Worm (Caenorhabditis elegans) whole organism, L3 larva: ENCODE results near the gene fmi-1.

Source experiments
- R02D3.7 ChIP-seq: fragments of 150-350 bp; optimal IDR thresholded peaks from 2 replicates; lab custom pipeline; 2014; ENCODE audit warnings: missing biosample characterization, missing genetic modification characterization
- ceh-16 ChIP-seq: sonication (generic microtip); optimal IDR thresholded peaks from 2 replicates; lab custom pipeline; 2017; ENCODE audit warnings: missing biosample characterization, missing genetic modification characterization
- ceh-82 ChIP-seq: fragments of 150-350 bp; optimal IDR thresholded peaks from 2 replicates; lab custom pipeline; 2014; ENCODE audit warnings: missing biosample characterization, missing genetic modification characterization
- ceh-9 ChIP-seq: sonication (generic microtip); optimal IDR thresholded peaks from 2 replicates; lab custom pipeline; 2018; ENCODE audit warnings: missing biosample characterization, missing genetic modification characterization
- egl-5 ChIP-seq: fragments of 150-350 bp; optimal IDR thresholded peaks from 2 replicates; lab custom pipeline; 2017; ENCODE audit warnings: missing biosample characterization, missing genetic modification reagents, missing genetic modification characterization, inconsistent platforms
- elt-1 ChIP-seq: fragments of 150-350 bp; optimal IDR thresholded peaks from 2 replicates; lab custom pipeline; 2014; ENCODE audit warnings: missing biosample characterization, missing genetic modification characterization
- elt-2 ChIP-seq: sonication (generic microtip); optimal IDR thresholded peaks from 2 replicates; lab custom pipeline; 2016; ENCODE audit warnings: missing genetic modification reagents, mild to moderate bottlenecking, missing genetic modification characterization, missing compliant biosample characterization
- elt-3 ChIP-seq, 3 experiments: fragments of 150-350 bp in 1 of 3; sonication (generic microtip) in 2 of 3; optimal IDR thresholded peaks; 2 replicates in 2 of 3; 4 replicates in 1 of 3; lab custom pipeline; 2014 to 2017; ENCODE audit warnings: missing biosample characterization in 3 of 3, missing genetic modification characterization in 3 of 3
- eor-1 ChIP-seq, 2 experiments: fragments of 150-350 bp; optimal IDR thresholded peaks; 2 replicates each; lab custom pipeline; 2014 to 2018; ENCODE audit warnings: missing biosample characterization in 2 of 2, missing genetic modification characterization in 2 of 2
- fkh-10 ChIP-seq: sonication (generic microtip); optimal IDR thresholded peaks from 2 replicates; lab custom pipeline; 2017; ENCODE audit warnings: missing biosample characterization, missing genetic modification reagents, missing genetic modification characterization
- fos-1 ChIP-seq: fragments of 150-350 bp; optimal IDR thresholded peaks from 2 replicates; lab custom pipeline; 2014; ENCODE audit warnings: missing biosample characterization, missing genetic modification characterization
- hmg-11 ChIP-seq: sonication (generic microtip); optimal IDR thresholded peaks from 2 replicates; lab custom pipeline; 2016; ENCODE audit warnings: missing genetic modification characterization, missing compliant biosample characterization
- jun-1 ChIP-seq: fragments of 150-350 bp; optimal IDR thresholded peaks from 2 replicates; lab custom pipeline; 2014; ENCODE audit warnings: missing biosample characterization, missing genetic modification reagents, missing genetic modification characterization
- lin-15B ChIP-seq: fragments of 150-350 bp; optimal IDR thresholded peaks from 2 replicates; lab custom pipeline; 2014; ENCODE audit warnings: missing biosample characterization, missing genetic modification characterization
- lsy-12 ChIP-seq: sonication (generic microtip); optimal IDR thresholded peaks from 2 replicates; lab custom pipeline; 2016; ENCODE audit warnings: mild to moderate bottlenecking, missing genetic modification characterization, missing compliant biosample characterization
- mdl-1 ChIP-seq: fragments of 150-350 bp; optimal IDR thresholded peaks from 2 replicates; lab custom pipeline; 2014; ENCODE audit warnings: missing biosample characterization, missing genetic modification characterization
- mml-1 ChIP-seq: fragments of 150-350 bp; sonication (generic microtip); optimal IDR thresholded peaks from 3 replicates; lab custom pipeline; 2014; ENCODE audit warnings: missing biosample characterization, missing genetic modification characterization
- nhr-23 ChIP-seq: fragments of 150-350 bp; optimal IDR thresholded peaks from 2 replicates; lab custom pipeline; 2014; ENCODE audit warnings: missing biosample characterization, missing genetic modification reagents, missing genetic modification characterization
- nhr-237 ChIP-seq: fragments of 150-350 bp; optimal IDR thresholded peaks from 2 replicates; lab custom pipeline; 2014; ENCODE audit warnings: missing biosample characterization, missing genetic modification characterization
- nhr-25 ChIP-seq: sonication (generic microtip); optimal IDR thresholded peaks from 2 replicates; lab custom pipeline; 2017; ENCODE audit warnings: missing biosample characterization, missing genetic modification characterization
- nhr-43 ChIP-seq: sonication (generic microtip); optimal IDR thresholded peaks from 2 replicates; lab custom pipeline; 2016; ENCODE audit warnings: mild to moderate bottlenecking, missing genetic modification characterization, missing compliant biosample characterization; ENCODE audit not compliant: poor library complexity, severe bottlenecking
- nhr-67 ChIP-seq: fragments of 150-350 bp; optimal IDR thresholded peaks from 2 replicates; lab custom pipeline; 2014; ENCODE audit warnings: missing biosample characterization, missing genetic modification characterization
- nhr-76 ChIP-seq: fragments of 150-350 bp; sonication (generic microtip); optimal IDR thresholded peaks from 5 replicates; lab custom pipeline; 2014; ENCODE audit warnings: missing biosample characterization, missing genetic modification characterization
- pha-4 ChIP-seq: fragments of 150-350 bp; optimal IDR thresholded peaks from 2 replicates; lab custom pipeline; 2014; ENCODE audit warnings: missing biosample characterization, missing genetic modification reagents, missing genetic modification characterization
- skn-1 ChIP-seq: fragments of 150-350 bp; optimal IDR thresholded peaks from 2 replicates; lab custom pipeline; 2014; ENCODE audit warnings: missing biosample characterization, missing genetic modification characterization
- unc-39 ChIP-seq: sonication (generic microtip); optimal IDR thresholded peaks from 4 replicates; lab custom pipeline; 2017; ENCODE audit warnings: missing biosample characterization, missing genetic modification characterization
- unc-62 ChIP-seq: fragments of 150-350 bp; sonication (generic microtip); optimal IDR thresholded peaks from 4 replicates; lab custom pipeline; 2014; ENCODE audit warnings: missing biosample characterization, missing genetic modification reagents, missing genetic modification characterization
- ztf-11 ChIP-seq: fragments of 150-350 bp; optimal IDR thresholded peaks from 2 replicates; lab custom pipeline; 2014; ENCODE audit warnings: missing biosample characterization, missing genetic modification characterization
- ztf-4 ChIP-seq: fragments of 150-350 bp; optimal IDR thresholded peaks from 2 replicates; lab custom pipeline; 2014; ENCODE audit warnings: missing biosample characterization, missing genetic modification characterization

The fmi-1 gene

DNA sequence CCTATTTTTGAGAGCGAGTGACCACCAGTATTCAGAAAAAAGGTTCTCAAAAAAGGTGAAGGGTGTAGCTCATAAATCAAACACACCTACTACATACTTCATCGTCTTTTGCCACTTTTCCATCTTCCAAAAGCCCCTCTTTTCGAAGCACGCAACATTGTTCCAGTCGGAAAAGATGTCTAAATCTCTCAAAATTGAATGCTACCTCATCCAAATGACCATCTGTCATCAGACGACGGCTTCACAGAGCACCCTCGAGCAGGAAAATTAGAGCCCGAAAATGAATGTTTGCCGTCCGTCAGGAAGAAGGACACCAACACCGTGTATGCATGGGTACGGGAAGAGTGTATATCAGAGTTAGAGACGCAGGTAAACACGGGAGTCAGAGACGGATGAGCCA, 2.7 kb downstream of the fmi-1 start:
- TF ChIP-seq nhr-237 (tag; lab: Kevin White, UChicago): no peak
- no peak for TF ChIP-seq pha-4 (tag; lab: Kevin White, UChicago)
- no peak for TF ChIP-seq ztf-11 (tag; lab: Kevin White, UChicago)
- TF ChIP-seq unc-62 (GFP tag; lab: Kevin White, UChicago): no peak
- no peak for TF ChIP-seq elt-1 (tag; lab: Kevin White, UChicago)

DNA sequence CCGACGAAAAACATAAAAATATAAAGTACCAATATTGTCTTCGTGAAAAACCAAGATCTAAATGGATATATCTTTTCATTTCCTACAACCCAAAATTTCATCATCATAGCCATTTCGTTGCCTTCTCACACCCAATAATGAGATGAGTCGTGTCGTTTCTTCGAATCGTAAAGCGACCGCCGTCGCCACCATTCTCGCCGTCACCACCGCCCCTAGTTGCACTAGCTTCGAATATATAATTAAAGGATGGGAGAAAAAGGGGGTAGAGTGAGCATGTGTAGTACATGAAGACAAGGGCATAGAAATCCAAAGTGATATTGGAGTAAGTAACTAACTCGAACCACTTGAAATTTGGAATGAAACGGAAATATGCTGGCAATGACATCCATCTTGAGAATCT, 3.4 kb downstream of the fmi-1 start:
- TF ChIP-seq nhr-25 (tag; lab: Kevin White, UChicago) (no peak), nhr-237 (tag; lab: Kevin White, UChicago) (no peak), fos-1 (tag; lab: Kevin White, UChicago) (no peak), fkh-10 (GFP tag; lab: Kevin White, UChicago) (no peak), nhr-76 (tag; lab: Kevin White, UChicago) (no peak), jun-1 (tag; lab: Kevin White, UChicago) (no peak), nhr-23 (tag; lab: Kevin White, UChicago) (no peak), ztf-11 (tag; lab: Kevin White, UChicago) (no peak), ceh-9 (tag; lab: Kevin White, UChicago) (no peak), lsy-12 (no peak), egl-5 (tag; lab: Kevin White, UChicago) (no peak), R02D3.7 (tag; lab: Kevin White, UChicago) (no peak), pha-4 (tag; lab: Kevin White, UChicago) (no peak), skn-1 (tag; lab: Kevin White, UChicago) (no peak), elt-2 (tag; lab: Kevin White, UChicago) (no peak)

DNA sequence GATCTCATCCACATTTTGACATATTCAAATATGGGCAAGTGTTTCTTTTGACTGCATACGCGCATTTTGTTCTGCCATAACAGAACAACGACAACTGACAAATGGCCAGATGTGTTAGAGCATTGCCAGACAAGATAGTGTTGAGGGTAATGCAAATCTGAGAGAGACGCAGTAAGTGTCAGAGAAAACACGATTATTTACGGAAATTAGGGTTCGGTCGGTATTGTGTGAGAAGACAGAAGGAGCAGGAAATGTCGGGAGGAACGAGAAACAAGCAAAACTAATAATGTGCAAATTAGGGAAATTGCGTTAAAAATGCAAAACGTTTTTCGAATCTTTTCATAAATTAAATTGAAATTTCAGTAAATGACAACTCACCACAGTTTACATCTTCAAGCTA, 5.6 kb downstream of the fmi-1 start:
- TF ChIP-seq mdl-1 (tag; lab: Kevin White, UChicago) (no peak), nhr-43 (tag; lab: Kevin White, UChicago) (no peak), ceh-82 (no peak), lin-15B (tag; lab: Kevin White, UChicago) (no peak), mml-1 (tag; lab: Kevin White, UChicago) (no peak), unc-39 (tag; lab: Kevin White, UChicago) (no peak), ceh-16 (tag; lab: Kevin White, UChicago) (no peak), ztf-4 (tag; lab: Kevin White, UChicago) (no peak), nhr-25 (tag; lab: Kevin White, UChicago) (no peak)

DNA sequence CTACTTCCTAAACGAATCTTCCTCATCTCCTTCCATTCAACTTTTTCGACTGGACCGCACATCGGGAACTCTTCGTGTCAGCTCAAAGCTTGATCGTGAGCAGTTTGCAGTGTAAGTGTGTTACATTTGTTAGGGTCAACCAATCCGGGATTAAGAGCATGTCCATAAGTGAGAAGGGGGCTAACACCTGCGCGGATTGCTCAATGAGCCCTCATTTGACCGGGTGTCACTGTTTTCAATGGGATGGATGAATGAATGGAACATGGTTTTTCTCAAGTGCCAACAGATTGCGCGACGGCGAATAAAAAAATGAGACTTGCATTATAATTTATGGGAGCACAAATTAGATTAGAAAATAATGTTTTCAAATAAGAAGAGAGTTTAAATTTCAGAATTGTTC, 6.4 kb downstream of the fmi-1 start:
- no peak for TF ChIP-seq ztf-4 (tag; lab: Kevin White, UChicago)

DNA sequence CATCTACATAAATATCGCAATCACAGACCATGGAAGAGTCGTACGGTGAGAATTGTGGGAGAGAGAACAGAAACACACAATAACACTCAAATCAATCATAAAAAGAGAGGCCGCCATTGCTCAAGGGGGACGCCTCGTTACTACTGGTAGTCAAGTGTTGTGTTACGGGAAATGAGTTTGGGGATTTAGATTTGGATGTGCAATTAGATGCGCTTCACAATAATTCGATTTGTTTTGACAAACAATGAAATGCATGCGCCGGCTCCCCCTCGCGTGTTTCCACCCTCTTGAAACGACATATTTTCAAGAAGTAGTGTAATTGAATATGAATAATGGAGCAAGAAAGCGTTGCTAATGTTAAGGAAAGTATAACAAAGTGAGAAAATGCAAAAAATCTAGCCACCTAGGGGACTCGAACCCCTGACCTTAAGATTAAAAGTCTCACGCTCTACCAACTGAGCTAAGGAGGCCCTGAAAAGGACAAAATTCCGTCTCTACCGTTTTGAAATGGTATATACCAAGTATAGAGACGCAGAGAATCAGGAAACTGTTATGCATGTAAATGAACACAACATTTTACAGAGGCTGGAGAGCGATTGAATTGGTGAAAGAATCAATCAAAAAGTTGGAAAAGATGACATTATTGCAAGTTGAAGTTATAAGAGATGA, 7.9 kb downstream of the fmi-1 start:
- TF ChIP-seq elt-2 (tag; lab: Kevin White, UChicago) (peak; percentile 17), hmg-11 (tag; lab: Kevin White, UChicago) (no peak)

DNA sequence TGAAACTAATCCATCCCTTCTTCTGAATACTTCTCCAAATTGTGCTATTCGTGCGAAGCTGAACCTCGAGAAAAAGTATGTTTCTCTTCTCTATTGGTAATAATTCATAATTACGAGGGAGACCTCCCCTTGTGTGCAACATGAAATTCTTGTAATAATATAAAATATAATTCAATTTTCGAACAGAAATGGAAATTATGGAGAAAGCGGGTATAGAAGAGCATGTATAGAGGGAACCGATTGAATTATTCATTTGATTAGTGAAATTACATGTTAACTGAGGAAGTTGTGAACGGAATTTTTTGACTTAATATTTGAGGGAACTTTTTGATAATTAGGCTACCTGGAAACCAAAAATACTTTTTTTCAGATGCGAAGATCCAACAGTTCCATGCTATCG, 10.0 kb downstream of the fmi-1 start:
- TF ChIP-seq eor-1 (tag; optimal IDR thresholded peaks at IDR 0.05; lab: Kevin White, UChicago) (no peak), fkh-10 (GFP tag; lab: Kevin White, UChicago) (peak; percentile 13)

DNA sequence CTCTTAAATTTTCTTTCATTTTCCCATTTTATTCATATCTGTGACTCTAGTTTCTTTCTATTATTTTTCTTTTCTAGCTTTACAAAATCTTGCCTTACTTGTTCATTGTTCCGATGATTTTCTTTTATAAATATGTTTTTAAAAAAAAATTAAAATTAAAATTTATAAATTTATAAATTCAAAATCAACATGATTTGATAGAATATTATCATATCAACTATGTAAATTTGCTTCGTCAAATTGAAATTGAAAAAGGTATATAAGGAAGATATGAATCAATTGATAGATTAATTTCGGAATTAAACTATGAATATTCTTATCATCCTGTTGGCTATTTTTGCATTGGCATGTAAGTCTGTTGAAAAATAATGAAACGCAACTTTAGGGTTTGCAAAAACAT, 14.4 kb downstream of the fmi-1 start, which contains the start of gene W07G4.1:
W07G4.1 (plus strand) TSS at position 301 of the 400 bp plus-strand sequence.
- TF ChIP-seq elt-3 (tag; optimal IDR thresholded peaks at IDR 0.05; lab: Kevin White, UChicago) (no peak), elt-2 (tag; lab: Kevin White, UChicago) (no peak), nhr-237 (tag; lab: Kevin White, UChicago) (no peak), nhr-67 (tag; lab: Kevin White, UChicago) (no peak), skn-1 (tag; lab: Kevin White, UChicago) (no peak), hmg-11 (tag; lab: Kevin White, UChicago) (no peak)
